Fruit fly (Drosophila melanogaster) whole organism, embryonic: ENCODE measurements around the gene Herc4.
A peak's percentile ranks its signal among the peaks of the same experiment; 100 is the strongest.

ENCODE experiments used
- Aef1 ChIP-seq: fragments of 200-800 bp; sonication (Bioruptor generic); IDR thresholded peaks from 3 replicates; pipeline ENCODE4 v1.3.6; 2022; ENCODE audit warnings: missing biosample characterization, missing genetic modification characterization
- Antp ChIP-seq: fragments of 200-800 bp; sonication (Bioruptor generic); optimal IDR thresholded peaks from 3 replicates; lab custom pipeline; 2016; ENCODE audit warnings: missing biosample characterization, missing genetic modification characterization
- Atf3 ChIP-seq: fragments of 200-800 bp; sonication (Bioruptor generic); optimal IDR thresholded peaks from 3 replicates; lab custom pipeline; 2016; ENCODE audit warnings: missing biosample characterization, missing genetic modification characterization
- Awh ChIP-seq: fragments of 200-800 bp; sonication (Bioruptor generic); IDR thresholded peaks from 2 replicates; pipeline ENCODE4, ENCODE4 v1.3.6; 2022; ENCODE audit warnings: missing biosample characterization, missing genetic modification characterization
- B-H1 ChIP-seq: fragments of 200-800 bp; sonication (Bioruptor generic); IDR thresholded peaks from 3 replicates; pipeline ENCODE4 v1.3.6; 2022; ENCODE audit warnings: missing biosample characterization, missing genetic modification characterization
- Bdp1 ChIP-seq: fragments of 200-800 bp; sonication (Bioruptor generic); optimal IDR thresholded peaks from 3 replicates; lab custom pipeline; 2016; ENCODE audit warnings: missing biosample characterization, missing genetic modification characterization
- CG11723 ChIP-seq: fragments of 200-800 bp; sonication (Bioruptor generic); optimal IDR thresholded peaks from 2 replicates; lab custom pipeline; 2017; ENCODE audit warnings: missing biosample characterization, mild to moderate bottlenecking, missing genetic modification characterization
- CG12942 ChIP-seq: fragments of 200-800 bp; sonication (Bioruptor generic); optimal IDR thresholded peaks from 3 replicates; lab custom pipeline; 2016; ENCODE audit warnings: missing biosample characterization, missing genetic modification characterization
- CG14050 ChIP-seq: fragments of 200-800 bp; sonication (Bioruptor generic); IDR thresholded peaks from 3 replicates; pipeline ENCODE4 v1.3.6; 2022; ENCODE audit warnings: missing biosample characterization, missing genetic modification characterization
- CG16779 ChIP-seq: fragments of 200-800 bp; sonication (Bioruptor generic); IDR thresholded peaks from 2 replicates; pipeline ENCODE4 v1.3.6; 2022; ENCODE audit warnings: missing biosample characterization, missing genetic modification characterization
- CG17612 ChIP-seq: fragments of 200-800 bp; sonication (Bioruptor generic); IDR thresholded peaks from 2 replicates; pipeline ENCODE4 v1.3.6; 2022; ENCODE audit warnings: missing biosample characterization, missing genetic modification characterization
- CG2712 ChIP-seq: fragments of 200-800 bp; optimal IDR thresholded peaks from 3 replicates; lab custom pipeline; 2019; ENCODE audit warnings: missing biosample characterization, mild to moderate bottlenecking, missing genetic modification characterization, moderate library complexity
- CG2875 ChIP-seq: fragments of 200-800 bp; sonication (Bioruptor generic); optimal IDR thresholded peaks from 2 replicates; lab custom pipeline; 2017; ENCODE audit warnings: missing biosample characterization, mild to moderate bottlenecking, missing genetic modification characterization, missing genetic modification reagents
- CG4282 ChIP-seq: fragments of 200-800 bp; sonication (Bioruptor generic); optimal IDR thresholded peaks from 2 replicates; lab custom pipeline; 2016; ENCODE audit warnings: missing biosample characterization, missing genetic modification characterization
- CG4617 ChIP-seq: fragments of 200-800 bp; sonication (Bioruptor generic); optimal IDR thresholded peaks from 3 replicates; lab custom pipeline; 2016; ENCODE audit warnings: missing biosample characterization, missing genetic modification characterization, borderline replicate concordance
- CG4730 ChIP-seq: fragments of 200-800 bp; sonication (Bioruptor generic); IDR thresholded peaks from 2 replicates; pipeline ENCODE4 v1.3.6; 2022; ENCODE audit warnings: missing biosample characterization, missing genetic modification characterization
- CG5953 ChIP-seq: fragments of 200-800 bp; sonication (Bioruptor generic); IDR thresholded peaks from 2 replicates; pipeline ENCODE4 v1.3.6; 2022; ENCODE audit warnings: missing biosample characterization, missing genetic modification characterization
- CG6654 ChIP-seq: fragments of 200-800 bp; sonication (Bioruptor generic); optimal IDR thresholded peaks from 2 replicates; lab custom pipeline; 2017; ENCODE audit warnings: missing biosample characterization, mild to moderate bottlenecking, missing genetic modification characterization
- CG6854 ChIP-seq: fragments of 200-800 bp; sonication (Bioruptor generic); optimal IDR thresholded peaks from 3 replicates; lab custom pipeline; 2017; ENCODE audit warnings: missing biosample characterization, mild to moderate bottlenecking, missing genetic modification characterization
- CG7745 ChIP-seq: fragments of 200-800 bp; sonication (Bioruptor generic); optimal IDR thresholded peaks from 2 replicates; lab custom pipeline; 2018; ENCODE audit warnings: missing biosample characterization, mild to moderate bottlenecking, missing genetic modification characterization, moderate library complexity
- CG8388 ChIP-seq: fragments of 200-800 bp; sonication (Bioruptor generic); optimal IDR thresholded peaks from 2 replicates; lab custom pipeline; 2019; ENCODE audit warnings: missing biosample characterization, mild to moderate bottlenecking, missing genetic modification characterization, moderate library complexity
- CG9817 ChIP-seq: fragments of 200-800 bp; sonication (Bioruptor generic); optimal IDR thresholded peaks from 2 replicates; lab custom pipeline; 2018; ENCODE audit warnings: missing biosample characterization, mild to moderate bottlenecking, missing genetic modification characterization, moderate library complexity
- D19A ChIP-seq: fragments of 200-800 bp; optimal IDR thresholded peaks from 3 replicates; lab custom pipeline; 2019; ENCODE audit warnings: missing biosample characterization, mild to moderate bottlenecking, missing genetic modification characterization, moderate library complexity
- D19B ChIP-seq: fragments of 200-800 bp; sonication (Bioruptor generic); optimal IDR thresholded peaks from 2 replicates; lab custom pipeline; 2017; ENCODE audit warnings: missing biosample characterization, mild to moderate bottlenecking, missing genetic modification characterization
- Drgx ChIP-seq: fragments of 200-800 bp; sonication (Bioruptor generic); IDR thresholded peaks from 2 replicates; pipeline ENCODE4 v1.3.6; 2022; ENCODE audit warnings: missing biosample characterization, missing genetic modification characterization
- Hmr ChIP-seq: fragments of 200-800 bp; sonication (Bioruptor generic); optimal IDR thresholded peaks from 3 replicates; lab custom pipeline; 2017; ENCODE audit warnings: mild to moderate bottlenecking, missing biosample characterization, missing genetic modification reagents, missing genetic modification characterization
- Hr78 ChIP-seq, 2 experiments: fragments of 200-800 bp in 1 of 2; fragments of >200 bp in 1 of 2; sonication (Bioruptor generic) in 1 of 2; optimal IDR thresholded peaks; 2 replicates each; lab custom pipeline; 2017 to 2019; ENCODE audit warnings: missing biosample characterization in 2 of 2, missing genetic modification characterization in 2 of 2, mild to moderate bottlenecking in 1 of 2, moderate library complexity in 1 of 2
- Hsf ChIP-seq: fragments of 200-800 bp; sonication (Bioruptor generic); optimal IDR thresholded peaks from 3 replicates; lab custom pipeline; 2016; ENCODE audit warnings: missing biosample characterization, missing genetic modification characterization
- Max ChIP-seq: fragments of 200-800 bp; sonication (Bioruptor generic); optimal IDR thresholded peaks from 2 replicates; lab custom pipeline; 2016; ENCODE audit warnings: missing biosample characterization, mild to moderate bottlenecking, missing genetic modification characterization
- NK7.1 ChIP-seq: fragments of 200-800 bp; sonication (Bioruptor generic); optimal IDR thresholded peaks from 3 replicates; lab custom pipeline; 2016; ENCODE audit warnings: missing biosample characterization, missing genetic modification characterization
- Optix ChIP-seq: fragments of 200-800 bp; sonication (Bioruptor generic); IDR thresholded peaks from 3 replicates; pipeline ENCODE4 v1.3.6; 2022; ENCODE audit warnings: missing biosample characterization, missing genetic modification characterization
- Sin3A ChIP-seq: fragments of >200 bp; optimal IDR thresholded peaks from 2 replicates; lab custom pipeline; 2018
- TFAM ChIP-seq: fragments of 200-800 bp; sonication (Bioruptor generic); optimal IDR thresholded peaks from 2 replicates; lab custom pipeline; 2017; ENCODE audit warnings: missing biosample characterization, missing genetic modification characterization, inconsistent platforms
- Tbp ChIP-seq: fragments of >200 bp; optimal IDR thresholded peaks from 2 replicates; lab custom pipeline; 2018; ENCODE audit warnings: missing biosample characterization, missing genetic modification characterization
- bbx ChIP-seq: fragments of 200-800 bp; sonication (Bioruptor generic); IDR thresholded peaks from 2 replicates; pipeline ENCODE4 v1.3.6; 2022; ENCODE audit warnings: missing biosample characterization, missing genetic modification characterization; ENCODE audit not compliant: partially characterized antibody
- cad ChIP-seq: fragments of >200 bp; optimal IDR thresholded peaks from 2 replicates; lab custom pipeline; 2017; ENCODE audit warnings: missing biosample characterization, missing genetic modification characterization
- cwo ChIP-seq: fragments of 200-800 bp; sonication (Bioruptor generic); optimal IDR thresholded peaks from 3 replicates; lab custom pipeline; 2017; ENCODE audit warnings: missing biosample characterization, missing genetic modification characterization, mild to moderate bottlenecking, moderate library complexity, missing genetic modification reagents
- hth ChIP-seq: fragments of >200 bp; optimal IDR thresholded peaks from 2 replicates; lab custom pipeline; 2017; ENCODE audit warnings: inconsistent platforms
- nerfin-1 ChIP-seq: fragments of 200-800 bp; sonication (Bioruptor generic); optimal IDR thresholded peaks from 3 replicates; lab custom pipeline; 2019; ENCODE audit warnings: missing biosample characterization, mild to moderate bottlenecking, missing genetic modification characterization, moderate library complexity
- pfk ChIP-seq: fragments of 200-800 bp; sonication (Bioruptor generic); optimal IDR thresholded peaks from 2 replicates; lab custom pipeline; 2018; ENCODE audit warnings: missing biosample characterization, mild to moderate bottlenecking, missing genetic modification characterization, moderate library complexity
- psq ChIP-seq: fragments of 200-800 bp; sonication (Bioruptor generic); optimal IDR thresholded peaks from 2 replicates; lab custom pipeline; 2017; ENCODE audit warnings: missing biosample characterization, missing genetic modification characterization
- salm ChIP-seq: fragments of 200-800 bp; sonication (Bioruptor generic); optimal IDR thresholded peaks from 2 replicates; lab custom pipeline; 2018; ENCODE audit warnings: missing biosample characterization, mild to moderate bottlenecking, missing genetic modification characterization
- sens ChIP-seq: fragments of 200-800 bp; sonication (Bioruptor generic); peaks from one replicate; lab custom pipeline; 2016; ENCODE audit warnings: missing biosample characterization, missing genetic modification characterization
- seq ChIP-seq: fragments of 200-800 bp; sonication (Bioruptor generic); IDR thresholded peaks from 2 replicates; pipeline ENCODE4 v1.3.6; 2022; ENCODE audit warnings: missing biosample characterization, missing genetic modification characterization
- so ChIP-seq: fragments of 200-800 bp; sonication (Bioruptor generic); IDR thresholded peaks from 3 replicates; pipeline ENCODE4 v1.3.6; 2022; ENCODE audit warnings: missing biosample characterization, missing genetic modification characterization
- tin ChIP-seq: fragments of 200-800 bp; sonication (Bioruptor generic); optimal IDR thresholded peaks from 3 replicates; lab custom pipeline; 2016; ENCODE audit warnings: missing biosample characterization, missing genetic modification characterization
- unc-4 ChIP-seq: fragments of 200-800 bp; sonication (Bioruptor generic); IDR thresholded peaks from 2 replicates; pipeline ENCODE4 v1.3.6; 2022; ENCODE audit warnings: missing biosample characterization, missing genetic modification characterization; ENCODE audit not compliant: partially characterized antibody
- wor ChIP-seq: fragments of 200-800 bp; sonication (Bioruptor generic); IDR thresholded peaks from 2 replicates; pipeline ENCODE4 v1.3.6; 2022; ENCODE audit warnings: missing biosample characterization, missing genetic modification characterization

Herc4 gene

dm6 chr3L:1342133-1342580 is 28.7 kb downstream of the Herc4 start, which contains the start of gene indra (continued):
- TF ChIP-seq CG2875 (GFP tag; lab: Kevin White, UChicago), result no peak
- TF ChIP-seq Hr78 (GFP tag; optimal IDR thresholded peaks at IDR 0.05; lab: Kevin White, UChicago), result no peak
- TF ChIP-seq Drgx, result no peak
- no peak for TF ChIP-seq B-H1 (GFP tag; lab: Robert Waterston, UW)
- TF ChIP-seq cwo (GFP tag; lab: Kevin White, UChicago), result no peak
- TF ChIP-seq Bdp1 (GFP tag; lab: Kevin White, UChicago), result peak; percentile 20
- TF ChIP-seq CG14050 (GFP tag; lab: Robert Waterston, UW), result no peak
- no peak for TF ChIP-seq seq (GFP tag; lab: Robert Waterston, UW)
- peak; percentile 33 for TF ChIP-seq nerfin-1 (tag; lab: Kevin White, UChicago)
- peak; percentile 58; the same call in 1 of the 2 replicates for TF ChIP-seq unc-4 (GFP tag; lab: Robert Waterston, UW)
- TF ChIP-seq psq (GFP tag; lab: Kevin White, UChicago), result no peak
- TF ChIP-seq Sin3A (lab: Kevin White, UChicago), result peak; percentile 81
- TF ChIP-seq Hsf, result peak; percentile 36
- no peak for TF ChIP-seq TFAM (GFP tag; lab: Kevin White, UChicago)
- peak; percentile 59 for TF ChIP-seq CG9817 (tag; lab: Kevin White, UChicago)
- TF ChIP-seq salm, result no peak
- no peak for TF ChIP-seq CG11723 (GFP tag; lab: Kevin White, UChicago)
- peak; percentile 95 for TF ChIP-seq sens (GFP tag; lab: Kevin White, UChicago)
- no peak for TF ChIP-seq Hmr
- peak; percentile 38; the same call in 1 of the 3 replicates for TF ChIP-seq Aef1 (GFP tag; lab: Robert Waterston, UW)
- no peak for TF ChIP-seq Awh (GFP tag; lab: Robert Waterston, UW)
- TF ChIP-seq CG5953 (GFP tag; lab: Robert Waterston, UW), result no peak
- TF ChIP-seq Optix (GFP tag; lab: Robert Waterston, UW), result no peak
- no peak for TF ChIP-seq wor (GFP tag; lab: Robert Waterston, UW)
- peak; percentile 56 for TF ChIP-seq tin
- TF ChIP-seq NK7.1 (GFP tag; lab: Kevin White, UChicago), result no peak
- TF ChIP-seq bbx (GFP tag; lab: Robert Waterston, UW), result peak; percentile 76
- TF ChIP-seq so (GFP tag; lab: Robert Waterston, UW), result no peak
- TF ChIP-seq CG4617 (GFP tag; lab: Kevin White, UChicago), result peak; percentile 78
- TF ChIP-seq Max (GFP tag; lab: Kevin White, UChicago), result peak; percentile 81
- no peak for TF ChIP-seq cad (GFP tag; lab: Kevin White, UChicago)
- TF ChIP-seq CG6854 (GFP tag; lab: Kevin White, UChicago), result no peak
- no peak for TF ChIP-seq hth (lab: Kevin White, UChicago)
- TF ChIP-seq Antp (GFP tag; lab: Kevin White, UChicago), result peak; percentile 61
- no peak for TF ChIP-seq CG2712 (tag; lab: Kevin White, UChicago)
- peak; percentile 3 for TF ChIP-seq Tbp (GFP tag; lab: Kevin White, UChicago)
- no peak for TF ChIP-seq CG17612
- peak; percentile 28 for TF ChIP-seq Atf3
- no peak for TF ChIP-seq CG4730 (GFP tag; lab: Robert Waterston, UW)
- no peak for TF ChIP-seq CG16779 (GFP tag; lab: Robert Waterston, UW)
- TF ChIP-seq D19B, result no peak
- TF ChIP-seq CG8388 (GFP tag; lab: Kevin White, UChicago), result no peak
- TF ChIP-seq CG7745 (tag; lab: Kevin White, UChicago), result no peak
- no peak for TF ChIP-seq CG4282 (GFP tag; lab: Kevin White, UChicago)
- no peak for TF ChIP-seq pfk
- TF ChIP-seq CG12942 (GFP tag; lab: Kevin White, UChicago), result peak; percentile 36
- no peak for TF ChIP-seq CG6654
- no peak for TF ChIP-seq D19A (tag; lab: Kevin White, UChicago)
- TF ChIP-seq, all 482 proteins: peak for 230
